Fruit fly (Drosophila melanogaster) whole organism, prepupa: ENCODE measurements around the gene Rab23.

Experiments
- CG11902 ChIP-seq: fragments of 200-800 bp; sonication (Bioruptor generic); optimal IDR thresholded peaks from 3 replicates; lab custom pipeline; 2016; ENCODE audit warnings: missing biosample characterization, missing genetic modification characterization
- CG15336 ChIP-seq: fragments of 200-800 bp; sonication (Bioruptor generic); IDR thresholded peaks from 2 replicates; pipeline ENCODE4 v1.3.6; 2022; ENCODE audit warnings: missing biosample characterization, missing genetic modification characterization
- CG16779 ChIP-seq: fragments of 200-800 bp; sonication (Bioruptor generic); optimal IDR thresholded peaks from 3 replicates; lab custom pipeline; 2017; ENCODE audit warnings: missing biosample characterization, mild to moderate bottlenecking, missing genetic modification characterization
- CG34406 ChIP-seq: fragments of 200-800 bp; sonication (Bioruptor generic); optimal IDR thresholded peaks from 3 replicates; lab custom pipeline; 2016; ENCODE audit warnings: missing biosample characterization, missing genetic modification characterization
- CG3919 ChIP-seq: fragments of 200-800 bp; sonication (Bioruptor generic); optimal IDR thresholded peaks from 3 replicates; lab custom pipeline; 2016; ENCODE audit warnings: missing biosample characterization, missing genetic modification characterization
- CG6276 ChIP-seq: fragments of 200-800 bp; sonication (Bioruptor generic); optimal IDR thresholded peaks from 2 replicates; lab custom pipeline; 2017; ENCODE audit warnings: missing biosample characterization, mild to moderate bottlenecking, missing genetic modification characterization
- CG6808 ChIP-seq: fragments of 200-800 bp; sonication (Bioruptor generic); optimal IDR thresholded peaks from 3 replicates; lab custom pipeline; 2017; ENCODE audit warnings: missing biosample characterization, missing genetic modification characterization, mild to moderate bottlenecking, moderate library complexity, missing genetic modification reagents
- CG6854 ChIP-seq: fragments of 200-800 bp; sonication (Bioruptor generic); optimal IDR thresholded peaks from 2 replicates; lab custom pipeline; 2017; ENCODE audit warnings: missing biosample characterization, mild to moderate bottlenecking, missing genetic modification characterization
- OdsH ChIP-seq: fragments of 200-800 bp; sonication (Bioruptor generic); optimal IDR thresholded peaks from 3 replicates; lab custom pipeline; 2016; ENCODE audit warnings: missing biosample characterization, missing genetic modification characterization
- Smox ChIP-seq: fragments of 200-800 bp; sonication (Bioruptor generic); optimal IDR thresholded peaks from 3 replicates; lab custom pipeline; 2016; ENCODE audit warnings: missing biosample characterization, missing genetic modification characterization
- Sox102F ChIP-seq: fragments of 200-800 bp; sonication (Bioruptor generic); optimal IDR thresholded peaks from 2 replicates; lab custom pipeline; 2016; ENCODE audit warnings: missing biosample characterization, mild to moderate bottlenecking, missing genetic modification characterization
- dac ChIP-seq: fragments of 200-800 bp; sonication (Bioruptor generic); optimal IDR thresholded peaks from 2 replicates; lab custom pipeline; 2017; ENCODE audit warnings: missing biosample characterization, mild to moderate bottlenecking, missing genetic modification characterization
- spab ChIP-seq: fragments of 200-800 bp; sonication (Bioruptor generic); optimal IDR thresholded peaks from 2 replicates; lab custom pipeline; 2017; ENCODE audit warnings: missing biosample characterization, mild to moderate bottlenecking, missing genetic modification characterization, missing genetic modification reagents
- topi ChIP-seq: fragments of 200-800 bp; sonication (Bioruptor generic); optimal IDR thresholded peaks from 3 replicates; lab custom pipeline; 2016; ENCODE audit warnings: missing biosample characterization, missing genetic modification characterization

DNA sequence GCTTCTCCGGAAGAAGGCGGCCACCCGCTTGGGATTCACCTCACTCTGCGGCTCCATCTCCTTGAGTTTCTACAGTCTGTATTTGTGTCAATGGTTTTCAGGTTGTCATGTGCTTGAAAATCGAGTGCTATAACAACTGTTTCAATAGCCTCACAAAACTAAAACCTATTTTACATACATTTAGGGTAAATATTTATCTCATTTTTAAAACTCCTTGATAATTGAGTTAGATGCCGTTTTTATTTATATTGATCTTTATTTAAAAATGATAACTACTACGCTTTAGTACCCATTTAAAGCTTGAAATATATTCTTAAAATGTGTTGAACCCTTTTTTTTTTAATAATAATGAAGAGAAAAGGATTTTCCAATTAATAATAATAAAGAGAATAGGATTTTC is 8.0 kb upstream of the Rab23 start, which contains the start of gene CG2104:
- no peak for TF ChIP-seq CG11902 (GFP tag; lab: Kevin White, UChicago)
- TF ChIP-seq CG34406 (GFP tag; lab: Kevin White, UChicago): no peak
- TF ChIP-seq topi (GFP tag; lab: Kevin White, UChicago): no peak
- no peak for TF ChIP-seq dac (GFP tag; lab: Kevin White, UChicago)
- TF ChIP-seq Sox102F (GFP tag; lab: Kevin White, UChicago): no peak
- TF ChIP-seq CG6276: no peak
- TF ChIP-seq CG3919 (GFP tag; lab: Kevin White, UChicago): no peak
- TF ChIP-seq CG15336 (GFP tag; lab: Robert Waterston, UW): no peak
- no peak for TF ChIP-seq Smox (GFP tag; lab: Kevin White, UChicago)
- TF ChIP-seq OdsH (GFP tag; lab: Kevin White, UChicago): no peak
- no peak for TF ChIP-seq spab (GFP tag; lab: Kevin White, UChicago)
- no peak for TF ChIP-seq CG16779 (tag; lab: Kevin White, UChicago)
- no peak for TF ChIP-seq CG6854 (GFP tag; lab: Kevin White, UChicago)
- TF ChIP-seq CG6808: no peak
